Worm (Caenorhabditis elegans) whole organism, L4/young adult: ENCODE data around the gene C12D5.10.

Source experiments
- W03F9.2 ChIP-seq: fragments of 150-350 bp; optimal IDR thresholded peaks from 2 replicates; lab custom pipeline; 2014; ENCODE audit warnings: missing biosample characterization, missing genetic modification characterization
- dao-5 ChIP-seq: sonication (generic microtip); optimal IDR thresholded peaks from 2 replicates; lab custom pipeline; 2016; ENCODE audit warnings: missing genotype, missing genetic modification characterization, moderate library complexity, missing compliant biosample characterization
- him-1 ChIP-seq: sonication (generic microtip); optimal IDR thresholded peaks from 2 replicates; lab custom pipeline; 2016; ENCODE audit warnings: missing genotype, missing genetic modification reagents, missing genetic modification characterization, missing compliant biosample characterization

DNA sequence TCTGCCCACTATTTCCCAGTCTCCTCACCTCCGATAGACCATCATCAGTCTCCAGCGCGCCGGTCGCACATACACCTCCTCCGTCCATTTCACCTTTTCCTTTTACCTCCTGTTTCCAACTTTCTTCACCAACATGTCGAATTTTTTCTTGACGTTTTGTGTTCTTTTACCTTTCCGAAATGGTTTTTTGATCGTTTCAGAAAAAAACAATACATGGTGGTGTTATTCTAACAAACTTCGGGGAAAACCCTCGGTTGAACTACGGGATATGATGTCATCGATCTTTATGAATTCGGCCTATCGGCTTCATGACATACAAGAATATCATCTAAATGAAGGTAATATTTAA lies 35.4 kb upstream of the C12D5.10 start, which contains the start of gene Y97E10C.1:
- no peak for TF ChIP-seq dao-5 (tag; lab: Kevin White, UChicago)
- TF ChIP-seq W03F9.2 (tag; lab: Kevin White, UChicago), result no peak
- TF ChIP-seq him-1 (tag; lab: Kevin White, UChicago), result no peak
